Fruit fly (Drosophila melanogaster): ENCODE data around the gene Uch-L5.

The Uch-L5 gene

dm6 chr3L:9430608-9430952 lies 46.2 kb downstream of the Uch-L5 start:
- TF ChIP-seq svp (GFP tag) (peak; percentile 57), Sox102F (GFP tag; optimal IDR thresholded peaks at IDR 0.05) (no peak)

dm6 chr3L:9429665-9430607 lies 46.8 kb downstream of the Uch-L5 start, which contains the start of the genes RpS17 and MTF-1:
Gene RpS17 (minus strand): TSS chr3L:9429821.
Gene MTF-1 (plus strand): TSS chr3L:9430312.
- TF ChIP-seq cyc (GFP tag; optimal IDR thresholded peaks at IDR 0.05) (peak; percentile 40), CG3919 (GFP tag; optimal IDR thresholded peaks at IDR 0.05) (peak; percentile 63), Ets96B (tag; optimal IDR thresholded peaks at IDR 0.05) (peak; percentile 6), CG15336 (GFP tag; IDR thresholded peaks at IDR 0.05) (0 out of 2 replicates have a peak, but pooled peaks have one; percentile 26), CG6276 (GFP tag; optimal IDR thresholded peaks at IDR 0.05) (no peak), Hr4 (GFP tag; optimal IDR thresholded peaks at IDR 0.05) (no peak), acj6 (GFP tag; optimal IDR thresholded peaks at IDR 0.05) (peak; percentile 55), Eip93F (GFP tag; optimal IDR thresholded peaks at IDR 0.05) (no peak), dac (GFP tag; optimal IDR thresholded peaks at IDR 0.05) (no peak), spab (GFP tag; optimal IDR thresholded peaks at IDR 0.05) (no peak), Lpt (GFP tag; optimal IDR thresholded peaks at IDR 0.05) (no peak), CG7368 (GFP tag; optimal IDR thresholded peaks at IDR 0.05) (peak; percentile 11), CG11762 (GFP tag; optimal IDR thresholded peaks at IDR 0.05; ENCODE audit: insufficient read depth) (no peak), Eip75B (GFP tag; optimal IDR thresholded peaks at IDR 0.05) (peak; percentile 50), ss (GFP tag; optimal IDR thresholded peaks at IDR 0.05) (peak; percentile 53 to 57), CG10669 (GFP tag; optimal IDR thresholded peaks at IDR 0.05) (peak; percentile 24), vri (GFP tag; optimal IDR thresholded peaks at IDR 0.05) (peak; percentile 69), CG34406 (GFP tag; optimal IDR thresholded peaks at IDR 0.05) (peak; percentile 54), CG11902 (GFP tag; optimal IDR thresholded peaks at IDR 0.05) (no peak), achi (GFP tag; optimal IDR thresholded peaks at IDR 0.05) (peak; percentile 48), topi (GFP tag; optimal IDR thresholded peaks at IDR 0.05) (peak; percentile 54), CG6792 (GFP tag; optimal IDR thresholded peaks at IDR 0.05) (peak; percentile 34), Met (GFP tag; optimal IDR thresholded peaks at IDR 0.05) (peak; percentile 67), pdm3 (GFP tag; optimal IDR thresholded peaks at IDR 0.05) (peak; percentile 40), CG32006 (GFP tag; optimal IDR thresholded peaks at IDR 0.05) (no peak), CG3032 (tag; optimal IDR thresholded peaks at IDR 0.05) (no peak), dsx (GFP tag; optimal IDR thresholded peaks at IDR 0.05; ENCODE audit: poor library complexity, severe bottlenecking) (peak; percentile 11), net (GFP tag; optimal IDR thresholded peaks at IDR 0.05) (peak; percentile 47), CG9139 (GFP tag; optimal IDR thresholded peaks at IDR 0.05) (peak; percentile 57), Gug (GFP tag; IDR thresholded peaks at IDR 0.05) (no peak), Sox15 (GFP tag; optimal IDR thresholded peaks at IDR 0.05) (no peak), CG8119 (GFP tag; IDR thresholded peaks at IDR 0.05) (peak; percentile 40; the same call in 1 of the 3 replicates), lz (GFP tag; optimal IDR thresholded peaks at IDR 0.05) (peak; percentile 65), CG11294 (GFP tag; IDR thresholded peaks at IDR 0.05) (no peak), Sox14 (GFP tag; optimal IDR thresholded peaks at IDR 0.05) (peak; percentile 24), CG6854 (GFP tag; optimal IDR thresholded peaks at IDR 0.05) (peak; percentile 82), fd59A (GFP tag; optimal IDR thresholded peaks at IDR 0.05) (no peak), Smox (GFP tag; optimal IDR thresholded peaks at IDR 0.05) (peak; percentile 54), Eip78C (GFP tag) (peak; percentile 75), Sox102F (GFP tag; optimal IDR thresholded peaks at IDR 0.05) (peak; percentile 59), CG4318 (GFP tag; optimal IDR thresholded peaks at IDR 0.05) (no peak), svp (GFP tag) (peak; percentile 77), CG8632 (GFP tag; optimal IDR thresholded peaks at IDR 0.05) (peak; percentile 18), CG6808 (GFP tag; optimal IDR thresholded peaks at IDR 0.05) (peak; percentile 32), esn (GFP tag; optimal IDR thresholded peaks at IDR 0.05) (peak; percentile 72), CG8319 (GFP tag; optimal IDR thresholded peaks at IDR 0.05) (no peak), eg (GFP tag; IDR thresholded peaks at IDR 0.05) (peak; percentile 59), Hr38 (GFP tag; optimal IDR thresholded peaks at IDR 0.05) (no peak)

Data from whole organism, prepupa.